Fruit fly (Drosophila melanogaster) S2 (cell line): ENCODE measurements around the gene CG3430.

Source experiments
- CG8478 ChIP-seq: fragments of >200 bp; optimal IDR thresholded peaks from 2 replicates; lab custom pipeline; 2018
- CTCF ChIP-seq, 2 experiments: fragments of >200 bp; optimal IDR thresholded peaks; 2 replicates each; lab custom pipeline; 2018

CG3430 gene

DNA sequence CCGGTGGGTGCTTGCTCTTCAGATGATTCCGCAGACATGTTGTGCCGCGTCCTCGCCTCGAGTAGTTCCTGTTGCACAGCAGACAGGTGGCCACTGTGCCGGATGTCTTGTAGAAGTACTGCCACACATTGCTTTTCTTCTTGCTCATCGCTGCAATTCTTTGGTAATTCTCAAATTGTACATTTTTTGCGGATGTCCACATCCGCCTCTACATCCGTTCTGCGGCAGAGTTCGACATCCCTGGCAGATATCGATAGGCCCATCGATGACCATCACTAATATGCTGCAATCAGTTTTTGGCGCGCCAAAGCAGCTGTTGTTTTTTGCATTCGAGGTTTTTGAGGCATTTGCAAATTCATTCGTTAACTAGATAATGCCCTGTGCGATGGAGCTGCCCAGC lies at the start of gene CG3430, which contains the start of gene CG13775:
Gene CG3430 (plus strand): TSS at position 284 of the 400 bp plus-strand sequence.
Gene CG13775 (minus strand): TSS at position 226 of the 400 bp plus-strand sequence.
- TF ChIP-seq CTCF (optimal IDR thresholded peaks at IDR 0.05; lab: Kevin White, UChicago) (no peak), CG8478 (lab: Kevin White, UChicago) (no peak)

dm6 chr2L:6907761-6908160 lies 49.0 kb upstream of the CG3430 start, which contains the start of the genes Polr1F and Rat1:
TSS of gene Polr1F (minus strand) at chr2L:6907844.
TSS of gene Rat1 (plus strand) at chr2L:6908083.
- TF ChIP-seq CG8478 (lab: Kevin White, UChicago), result no peak
- TF ChIP-seq CTCF (optimal IDR thresholded peaks at IDR 0.05; lab: Kevin White, UChicago), result no peak

dm6 chr2L:6913964-6914363 lies 42.8 kb upstream of the CG3430 start, which contains the start of gene Wee1:
TSS of gene Wee1 (minus strand) at chr2L:6914138.
- TF ChIP-seq CTCF (optimal IDR thresholded peaks at IDR 0.05; lab: Kevin White, UChicago), result peak in 1 of 2 experiments; percentile 17
- no peak for TF ChIP-seq CG8478 (lab: Kevin White, UChicago)

DNA sequence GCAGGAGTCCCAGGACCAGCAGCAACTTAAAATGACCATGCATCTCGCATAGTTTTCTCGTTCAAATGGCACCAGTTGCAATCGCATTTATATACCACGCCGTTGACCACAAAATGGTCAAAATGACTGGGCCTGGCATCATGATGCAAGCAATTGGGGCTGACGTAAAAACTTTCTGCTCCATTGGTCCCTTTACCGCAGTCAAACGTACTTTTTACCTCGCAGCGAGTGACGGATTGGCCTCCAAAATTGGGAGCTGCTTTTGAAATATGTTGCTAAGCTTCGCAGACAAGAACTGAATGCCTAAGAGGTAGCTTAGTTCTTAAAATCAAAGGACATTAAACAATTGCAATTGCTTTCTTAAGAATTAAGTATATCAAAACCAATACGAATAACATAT lies 40.5 kb upstream of the CG3430 start, which contains the start of gene CG32829:
Gene CG32829 (minus strand): TSS at position 101 of the 400 bp plus-strand sequence.
- TF ChIP-seq CG8478 (lab: Kevin White, UChicago), result no peak
- no peak for TF ChIP-seq CTCF (optimal IDR thresholded peaks at IDR 0.05; lab: Kevin White, UChicago)

DNA sequence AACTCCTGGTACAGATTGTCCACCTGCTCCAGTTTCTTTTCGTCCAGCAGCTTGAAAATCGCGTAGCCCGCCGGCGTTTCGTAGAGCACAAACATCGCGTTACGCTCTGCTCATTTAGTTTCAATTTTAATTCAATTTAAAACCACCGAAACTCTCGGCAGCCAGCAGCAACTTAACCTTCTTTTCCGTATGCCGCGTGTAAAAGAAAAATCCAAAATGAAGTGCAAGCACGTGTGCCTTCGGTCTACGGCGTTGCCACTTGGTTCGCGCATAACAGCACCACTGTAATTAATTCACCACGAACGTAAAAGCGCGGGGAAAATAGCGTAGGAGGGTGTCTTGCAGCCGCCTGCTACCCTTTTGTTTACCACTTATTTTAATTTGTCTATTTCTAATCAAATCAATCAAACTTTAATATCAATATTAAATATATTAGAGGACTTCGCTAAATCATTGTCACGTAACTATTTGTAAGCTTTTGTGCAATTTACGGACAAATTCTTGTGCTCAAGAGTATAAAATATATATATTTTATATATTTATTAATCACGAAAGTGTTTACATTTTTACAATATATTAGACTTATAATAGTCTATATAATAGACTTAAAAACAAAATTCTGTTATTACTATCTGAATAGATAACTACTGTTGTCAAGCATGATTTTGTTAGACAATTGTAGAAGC lies 38.1 kb upstream of the CG3430 start, which contains the start of gene nop5:
Gene nop5 (minus strand): TSS at position 227 of the 686 bp plus-strand sequence.
- TF ChIP-seq CG8478 (lab: Kevin White, UChicago) (no peak), CTCF (optimal IDR thresholded peaks at IDR 0.05; lab: Kevin White, UChicago) (peak in 1 of 2 experiments; percentile 24)

DNA sequence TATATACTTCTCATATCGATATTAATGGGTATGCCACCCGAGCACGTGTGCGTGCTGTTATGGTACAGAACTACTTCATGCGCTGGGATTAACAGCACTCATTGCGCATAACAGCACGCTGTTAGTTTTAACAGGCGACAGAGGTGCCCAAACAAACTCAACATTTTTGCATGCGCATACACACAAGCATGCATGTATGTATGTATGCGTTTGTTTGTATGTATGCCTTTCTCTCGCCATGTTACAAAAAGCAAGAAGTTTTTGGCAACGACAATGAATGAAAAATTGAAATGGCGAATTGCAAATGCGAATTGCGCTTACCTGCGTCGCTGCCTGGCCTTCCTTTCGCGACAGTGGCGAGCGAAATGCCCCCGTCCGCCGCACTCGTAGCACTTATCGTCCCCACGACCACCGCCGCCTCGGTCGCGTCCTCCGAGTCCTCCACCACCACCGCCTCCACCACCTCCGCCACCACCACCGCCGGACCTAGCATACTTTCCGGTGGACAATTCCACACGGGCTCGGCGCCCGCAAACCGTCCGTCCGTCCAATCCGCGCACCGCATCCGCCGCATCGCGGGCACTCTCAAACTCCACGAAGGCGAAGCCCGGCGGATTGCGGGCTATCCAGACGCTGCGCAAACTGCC lies 37.5 kb upstream of the CG3430 start:
- no peak for TF ChIP-seq CG8478 (lab: Kevin White, UChicago)
- TF ChIP-seq CTCF (optimal IDR thresholded peaks at IDR 0.05; lab: Kevin White, UChicago), result no peak

DNA sequence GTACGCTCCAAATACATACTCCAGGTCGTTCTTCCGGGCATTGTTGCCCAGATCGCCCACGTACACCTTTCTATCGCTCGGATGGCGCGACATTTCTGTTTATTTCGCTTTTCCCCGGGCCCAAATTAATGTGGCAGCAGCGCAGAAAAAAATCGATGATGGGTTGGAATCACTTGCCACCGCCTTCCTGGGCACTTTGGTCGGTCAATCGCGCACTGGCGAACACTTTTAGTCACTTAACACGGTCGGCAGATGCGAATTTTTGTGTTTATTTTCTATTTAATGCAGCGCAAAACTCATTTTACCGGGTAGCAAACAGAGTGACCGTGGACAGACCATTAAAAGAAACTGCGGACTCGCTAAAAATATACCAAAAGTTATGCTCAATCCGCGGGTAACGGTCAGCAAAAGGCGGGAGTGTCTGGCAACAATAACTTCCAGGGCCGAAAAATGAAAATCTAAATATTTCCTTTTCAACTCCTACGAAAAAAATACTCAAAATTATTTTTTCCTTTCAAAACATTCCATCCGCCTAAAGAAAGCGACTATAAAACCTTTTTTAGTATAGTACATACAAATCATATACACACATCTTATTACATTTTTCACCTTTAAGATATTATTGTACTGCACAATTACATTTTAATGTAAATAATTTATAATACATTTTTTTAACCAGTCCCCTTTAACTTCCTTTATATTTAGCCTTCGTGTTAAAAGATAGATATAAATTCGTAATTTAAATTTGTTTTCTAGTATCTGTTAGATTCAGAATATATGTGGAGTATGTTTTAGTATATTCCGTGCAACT lies 36.8 kb upstream of the CG3430 start, which contains the start of gene x16:
Gene x16 (minus strand): TSS at position 361 of the 811 bp plus-strand sequence.
- TF ChIP-seq CTCF (optimal IDR thresholded peaks at IDR 0.05; lab: Kevin White, UChicago) (peak in 1 of 2 experiments; percentile 5), CG8478 (lab: Kevin White, UChicago) (no peak)

DNA sequence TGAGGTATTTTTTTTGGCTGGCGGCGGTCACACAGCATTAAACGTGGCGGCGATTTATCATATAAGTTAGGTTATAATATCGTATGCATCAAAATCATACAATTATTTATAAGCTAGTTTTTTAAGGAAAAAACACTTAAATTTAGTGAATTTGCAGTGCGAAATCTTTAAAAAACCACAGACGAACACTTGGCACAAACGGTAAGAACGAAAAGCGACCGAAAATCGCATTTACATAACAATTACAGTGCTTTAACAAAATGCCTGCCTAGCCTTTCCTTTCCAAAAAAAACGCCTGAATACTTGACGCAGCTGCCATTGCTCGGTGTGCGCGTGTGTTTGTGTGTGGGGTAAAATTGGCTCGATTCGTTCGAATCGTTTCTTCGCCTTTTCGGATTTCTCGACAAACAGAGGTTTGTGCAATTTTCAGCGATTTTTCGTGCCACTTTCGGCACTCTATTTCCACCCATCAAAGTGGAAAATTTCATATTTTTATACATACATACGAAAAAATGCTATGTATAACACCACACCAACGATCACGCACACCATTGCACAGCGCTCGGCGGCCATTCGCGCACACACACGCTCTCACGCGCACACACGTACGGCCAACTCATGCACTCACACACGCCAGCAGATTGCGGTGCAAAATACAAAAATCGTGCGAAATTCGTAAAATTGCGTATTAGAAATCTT lies 36.0 kb upstream of the CG3430 start, which contains the start of gene Hrb27C:
Gene Hrb27C (plus strand): TSS at position 44 of the 699 bp plus-strand sequence.
- TF ChIP-seq CTCF (optimal IDR thresholded peaks at IDR 0.05; lab: Kevin White, UChicago) (peak; percentile 2 to 24), CG8478 (lab: Kevin White, UChicago) (no peak)

DNA sequence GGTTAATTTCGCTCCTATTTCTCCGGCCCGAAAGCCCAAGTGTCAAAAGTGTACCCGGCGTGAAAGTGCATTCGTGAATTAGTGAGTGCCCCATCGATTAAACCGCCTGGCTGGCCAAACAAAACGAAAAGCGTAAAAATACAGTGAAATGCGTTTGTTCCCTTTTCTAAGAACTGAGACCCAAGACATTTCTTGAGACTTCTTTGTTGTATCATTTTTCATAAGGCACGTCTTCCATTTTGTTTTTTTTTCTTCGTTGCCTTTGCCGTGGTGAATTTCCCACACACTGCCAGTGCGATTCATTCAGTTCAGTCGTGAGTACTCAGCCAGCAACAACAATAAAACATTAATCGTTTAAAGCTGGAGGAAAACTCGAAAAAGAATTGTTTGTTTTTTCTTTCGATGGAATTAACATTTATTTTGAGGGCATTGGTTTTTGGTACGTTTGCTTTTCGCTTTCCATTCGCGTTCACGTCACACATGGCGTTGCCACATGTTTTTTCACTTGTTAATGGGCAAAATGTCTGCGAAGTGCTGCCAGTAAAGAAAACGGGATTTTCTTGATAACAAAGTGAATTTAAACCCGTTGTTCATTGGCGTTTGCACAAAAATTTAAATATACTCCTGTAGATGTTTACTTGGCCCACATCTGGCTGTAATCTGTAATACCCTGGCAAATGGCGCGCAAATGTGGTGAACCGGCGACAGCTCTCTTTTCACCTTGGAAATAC lies 35.3 kb upstream of the CG3430 start:
- TF ChIP-seq CG8478 (lab: Kevin White, UChicago), result no peak
- TF ChIP-seq CTCF (optimal IDR thresholded peaks at IDR 0.05; lab: Kevin White, UChicago), result no peak

DNA sequence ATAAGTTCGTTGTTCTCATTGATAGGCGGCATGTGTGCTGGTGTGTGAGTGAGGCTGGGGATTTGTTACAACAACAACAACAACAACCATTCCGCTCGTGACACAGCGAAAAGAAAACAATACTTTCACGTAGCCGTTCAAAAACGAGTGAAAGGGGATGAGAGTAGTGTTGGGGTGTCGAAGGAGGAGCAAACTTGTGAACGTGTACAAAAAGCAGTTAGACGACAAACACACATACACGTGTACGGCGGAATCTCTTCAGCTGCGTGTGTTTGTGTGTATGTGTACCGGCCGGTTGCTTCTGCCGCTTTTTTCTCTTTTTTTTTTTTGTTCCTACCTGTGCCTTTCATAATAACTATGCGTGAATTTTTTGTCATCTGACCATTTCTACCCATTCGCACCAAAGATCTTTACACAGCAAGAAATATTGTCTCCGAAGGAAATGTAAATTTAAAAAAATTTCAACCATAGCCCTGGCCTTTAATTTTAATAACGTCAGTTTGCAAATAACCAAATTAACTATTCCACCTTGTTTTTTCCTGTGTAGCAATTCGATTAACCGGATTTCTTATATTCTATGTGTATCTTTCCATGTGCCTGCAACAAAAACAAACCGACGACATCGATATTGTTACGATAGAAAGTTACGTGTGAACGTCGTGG lies 34.6 kb upstream of the CG3430 start:
- TF ChIP-seq CG8478 (lab: Kevin White, UChicago) (no peak), CTCF (optimal IDR thresholded peaks at IDR 0.05; lab: Kevin White, UChicago) (no peak)

DNA sequence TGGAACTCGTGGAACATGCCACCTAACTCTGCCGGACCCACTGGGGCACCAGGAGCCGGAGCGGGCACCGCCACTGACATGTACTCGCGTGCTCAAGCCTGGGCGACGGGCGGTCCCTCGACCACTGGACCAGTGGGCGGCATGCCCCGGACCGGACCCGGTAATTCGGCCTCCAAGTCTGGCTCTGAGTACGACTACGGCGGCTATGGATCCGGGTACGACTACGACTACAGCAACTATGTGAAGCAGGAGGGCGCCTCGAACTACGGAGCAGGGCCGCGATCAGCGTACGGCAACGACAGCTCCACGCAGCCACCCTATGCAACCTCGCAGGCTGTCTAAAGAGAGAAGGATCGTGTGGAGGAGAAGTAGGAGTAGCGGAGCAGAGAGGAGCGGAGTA lies 31.7 kb upstream of the CG3430 start:
- TF ChIP-seq CG8478 (lab: Kevin White, UChicago), result no peak
- TF ChIP-seq CTCF (optimal IDR thresholded peaks at IDR 0.05; lab: Kevin White, UChicago), result no peak

DNA sequence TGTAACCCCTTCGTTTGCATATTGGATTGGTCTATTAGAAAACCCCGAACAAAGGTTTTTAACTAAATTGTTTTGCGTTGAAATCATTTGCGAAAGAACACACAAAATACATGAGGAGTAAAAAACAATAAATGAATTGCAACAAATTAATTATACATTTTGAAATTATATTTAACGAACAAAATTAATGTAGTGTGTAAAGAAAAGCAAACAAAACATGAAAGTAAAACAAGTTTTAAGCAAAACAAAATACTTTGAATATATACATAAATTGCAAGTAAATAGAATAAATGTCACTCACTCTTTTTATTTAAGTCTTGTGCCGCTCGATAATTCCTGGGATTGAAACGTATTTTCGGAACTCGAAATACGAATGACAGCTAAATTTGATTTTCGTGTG lies 25.0 kb upstream of the CG3430 start, which contains the start of gene CG43232:
Gene CG43232 (plus strand): TSS at position 301 of the 400 bp plus-strand sequence.
- TF ChIP-seq CG8478 (lab: Kevin White, UChicago), result no peak
- TF ChIP-seq CTCF (optimal IDR thresholded peaks at IDR 0.05; lab: Kevin White, UChicago), result no peak
